Worm (Caenorhabditis elegans) whole organism, L4/young adult: Measurements from ENCODE around the gene dmsr-1.
A peak's percentile ranks its signal among the peaks of the same experiment; 100 is the strongest.

Source experiments
- W03F9.2 ChIP-seq: fragments of 150-350 bp; optimal IDR thresholded peaks from 2 replicates; lab custom pipeline; 2014; ENCODE audit warnings: missing biosample characterization, missing genetic modification characterization
- dao-5 ChIP-seq: sonication (generic microtip); optimal IDR thresholded peaks from 2 replicates; lab custom pipeline; 2016; ENCODE audit warnings: missing genotype, missing genetic modification characterization, moderate library complexity, missing compliant biosample characterization
- him-1 ChIP-seq: sonication (generic microtip); optimal IDR thresholded peaks from 2 replicates; lab custom pipeline; 2016; ENCODE audit warnings: missing genotype, missing genetic modification reagents, missing genetic modification characterization, missing compliant biosample characterization

Gene dmsr-1

ce11 chrV:11421605-11422004 is 17.0 kb upstream of the dmsr-1 start, which contains the start of gene des-2:
Gene des-2 (minus strand): TSS chrV:11421705.
- TF ChIP-seq W03F9.2 (tag; lab: Kevin White, UChicago), result no peak
- TF ChIP-seq dao-5, result no peak
- TF ChIP-seq him-1, result no peak

- TF ChIP-seq W03F9.2 (tag; lab: Kevin White, UChicago), result no peak
- TF ChIP-seq dao-5, result no peak
- no peak for TF ChIP-seq him-1
Measured at ce11 chrV:11424565-11424964, 14.0 kb upstream of the dmsr-1 start, which contains the start of gene T26H10.2. Gene T26H10.2 (minus strand): TSS chrV:11424665.

ce11 chrV:11428728-11429127 is 9.8 kb upstream of the dmsr-1 start:
- TF ChIP-seq him-1 (no peak), W03F9.2 (tag; lab: Kevin White, UChicago) (no peak), dao-5 (no peak)

ce11 chrV:11430823-11431222 is 7.7 kb upstream of the dmsr-1 start:
- TF ChIP-seq him-1 (no peak), W03F9.2 (tag; lab: Kevin White, UChicago) (no peak), dao-5 (no peak)

- TF ChIP-seq dao-5 (no peak), him-1 (no peak), W03F9.2 (tag; lab: Kevin White, UChicago) (no peak)
Measured at ce11 chrV:11435242-11435641, 3.3 kb upstream of the dmsr-1 start.

ce11 chrV:11436407-11436806 is 2.2 kb upstream of the dmsr-1 start:
- no peak for TF ChIP-seq dao-5
- TF ChIP-seq W03F9.2 (tag; lab: Kevin White, UChicago), result no peak
- no peak for TF ChIP-seq him-1

- TF ChIP-seq dao-5, result no peak
- no peak for TF ChIP-seq him-1
- no peak for TF ChIP-seq W03F9.2 (tag; lab: Kevin White, UChicago)
Measured at ce11 chrV:11439202-11439601, 638 bp downstream of the dmsr-1 start.

- TF ChIP-seq him-1, result no peak
- TF ChIP-seq dao-5, result no peak
- TF ChIP-seq W03F9.2 (tag; lab: Kevin White, UChicago), result no peak
Measured at ce11 chrV:11443503-11443902, 4.9 kb downstream of the dmsr-1 start, which contains the start of gene F57B7.2. Gene F57B7.2 (minus strand): TSS chrV:11443603.

ce11 chrV:11445375-11445774 is 6.8 kb downstream of the dmsr-1 start:
- TF ChIP-seq dao-5, result no peak
- no peak for TF ChIP-seq W03F9.2 (tag; lab: Kevin White, UChicago)
- peak; percentile 35 for TF ChIP-seq him-1

- TF ChIP-seq him-1 (no peak), dao-5 (no peak), W03F9.2 (tag; lab: Kevin White, UChicago) (no peak)
Measured at ce11 chrV:11446297-11446696, 7.7 kb downstream of the dmsr-1 start, which contains the start of gene mig-17. Gene mig-17 (plus strand): TSS chrV:11446685.

ce11 chrV:11449404-11449803 is 10.8 kb downstream of the dmsr-1 start:
- no peak for TF ChIP-seq dao-5
- TF ChIP-seq W03F9.2 (tag; lab: Kevin White, UChicago), result no peak
- no peak for TF ChIP-seq him-1

ce11 chrV:11450257-11450656 is 11.7 kb downstream of the dmsr-1 start, which contains the start of gene col-156:
Gene col-156 (minus strand): TSS chrV:11450357.
- TF ChIP-seq W03F9.2 (tag; lab: Kevin White, UChicago), result no peak
- no peak for TF ChIP-seq dao-5
- no peak for TF ChIP-seq him-1

- no peak for TF ChIP-seq W03F9.2 (tag; lab: Kevin White, UChicago)
- no peak for TF ChIP-seq dao-5
- TF ChIP-seq him-1, result no peak
Measured at ce11 chrV:11454917-11455316, 16.4 kb downstream of the dmsr-1 start.

- TF ChIP-seq dao-5 (no peak), W03F9.2 (tag; lab: Kevin White, UChicago) (no peak), him-1 (no peak)
Measured at ce11 chrV:11459255-11459654, 20.7 kb downstream of the dmsr-1 start, which contains the start of gene T11F9.1. Gene T11F9.1 (plus strand): TSS chrV:11459555.

ce11 chrV:11462963-11463453 is 24.4 kb downstream of the dmsr-1 start, which contains the start of gene zipt-16:
Gene zipt-16 (plus strand): TSS chrV:11463013.
- TF ChIP-seq W03F9.2 (tag; lab: Kevin White, UChicago), result no peak
- TF ChIP-seq dao-5, result no peak
- TF ChIP-seq him-1, result no peak

ce11 chrV:11470210-11470713 is 31.7 kb downstream of the dmsr-1 start, which contains the start of gene aat-6:
Gene aat-6 (minus strand): TSS chrV:11470663.
- no peak for TF ChIP-seq W03F9.2 (tag; lab: Kevin White, UChicago)
- no peak for TF ChIP-seq him-1
